Fruit fly (Drosophila melanogaster) whole organism, embryonic: ENCODE results near the gene Ptp10D.

Experiments used
- ATbp ChIP-seq: fragments of 200-800 bp; sonication (Bioruptor generic); optimal IDR thresholded peaks from 2 replicates; lab custom pipeline; 2017; ENCODE audit warnings: missing biosample characterization, mild to moderate bottlenecking, missing genetic modification characterization, missing genetic modification reagents
- Asciz ChIP-seq: fragments of 200-800 bp; sonication (Bioruptor generic); optimal IDR thresholded peaks from 2 replicates; lab custom pipeline; 2017; ENCODE audit warnings: missing biosample characterization, mild to moderate bottlenecking, missing genetic modification characterization, missing genetic modification reagents
- BtbVII ChIP-seq: fragments of 200-800 bp; sonication (Bioruptor generic); optimal IDR thresholded peaks from 3 replicates; lab custom pipeline; 2017; ENCODE audit warnings: missing biosample characterization, mild to moderate bottlenecking, missing genetic modification characterization
- CG13775 ChIP-seq: fragments of 200-800 bp; sonication (Bioruptor generic); optimal IDR thresholded peaks from 3 replicates; lab custom pipeline; 2017; ENCODE audit warnings: missing biosample characterization, mild to moderate bottlenecking, missing genetic modification characterization
- CG1602 ChIP-seq: fragments of 200-800 bp; sonication (Bioruptor generic); optimal IDR thresholded peaks from 3 replicates; lab custom pipeline; 2016; ENCODE audit warnings: missing biosample characterization, missing genetic modification characterization
- CG17361 ChIP-seq: fragments of 200-800 bp; sonication (Bioruptor generic); IDR thresholded peaks from 3 replicates; pipeline ENCODE4 v1.3.6; 2022; ENCODE audit warnings: missing biosample characterization, missing genetic modification characterization
- CG17568 ChIP-seq: fragments of 200-800 bp; sonication (Bioruptor generic); optimal IDR thresholded peaks from 2 replicates; lab custom pipeline; 2018; ENCODE audit warnings: missing biosample characterization, mild to moderate bottlenecking, missing genetic modification characterization, moderate library complexity
- CG2678 ChIP-seq: fragments of 200-800 bp; sonication (Bioruptor generic); optimal IDR thresholded peaks from 3 replicates; lab custom pipeline; 2019; ENCODE audit warnings: missing biosample characterization, mild to moderate bottlenecking, missing genetic modification characterization, moderate library complexity
- CG30020 ChIP-seq: fragments of 200-800 bp; optimal IDR thresholded peaks from 2 replicates; lab custom pipeline; 2019; ENCODE audit warnings: missing biosample characterization, mild to moderate bottlenecking, missing genetic modification characterization, moderate library complexity
- CG32772 ChIP-seq: fragments of 200-800 bp; sonication (Bioruptor generic); IDR thresholded peaks from 2 replicates; pipeline ENCODE4 v1.3.6; 2022; ENCODE audit warnings: missing biosample characterization, missing genetic modification characterization
- CG33557 ChIP-seq: fragments of 200-800 bp; sonication (Bioruptor generic); optimal IDR thresholded peaks from 2 replicates; lab custom pipeline; 2019; ENCODE audit warnings: missing biosample characterization, mild to moderate bottlenecking, missing genetic modification characterization, moderate library complexity
- CG43689 ChIP-seq: fragments of 200-800 bp; sonication (Bioruptor generic); IDR thresholded peaks from 2 replicates; pipeline ENCODE4 v1.3.6; 2022; ENCODE audit warnings: missing biosample characterization, missing genetic modification characterization
- CG4404 ChIP-seq: fragments of 200-800 bp; sonication (Bioruptor generic); IDR thresholded peaks from 2 replicates; pipeline ENCODE4 v1.3.6; 2022; ENCODE audit warnings: missing biosample characterization, missing genetic modification characterization
- CG4730 ChIP-seq: fragments of 200-800 bp; sonication (Bioruptor generic); IDR thresholded peaks from 2 replicates; pipeline ENCODE4 v1.3.6; 2022; ENCODE audit warnings: missing biosample characterization, missing genetic modification characterization
- CG6683 ChIP-seq: fragments of 200-800 bp; sonication (Bioruptor generic); optimal IDR thresholded peaks from 2 replicates; lab custom pipeline; 2017; ENCODE audit warnings: missing biosample characterization, mild to moderate bottlenecking, missing genetic modification characterization, missing genetic modification reagents
- CG8290 ChIP-seq, 3 experiments: fragments of 200-800 bp; sonication (Bioruptor generic); optimal IDR thresholded peaks; 2 replicates each; lab custom pipeline; 2016 to 2019; ENCODE audit warnings: missing biosample characterization in 3 of 3, missing genetic modification characterization in 3 of 3, mild to moderate bottlenecking in 2 of 3, moderate library complexity in 1 of 3
- CG9727 ChIP-seq: fragments of 200-800 bp; sonication (Bioruptor generic); optimal IDR thresholded peaks from 3 replicates; lab custom pipeline; 2017; ENCODE audit warnings: missing biosample characterization, mild to moderate bottlenecking, missing genetic modification characterization
- CG9797 ChIP-seq: fragments of 200-800 bp; sonication (Bioruptor generic); optimal IDR thresholded peaks from 3 replicates; lab custom pipeline; 2018; ENCODE audit warnings: missing biosample characterization, mild to moderate bottlenecking, missing genetic modification characterization
- Deaf1 ChIP-seq: fragments of 200-800 bp; optimal IDR thresholded peaks from 3 replicates; lab custom pipeline; 2019; ENCODE audit warnings: missing biosample characterization, mild to moderate bottlenecking, missing genetic modification characterization, moderate library complexity
- Dip2 ChIP-seq: fragments of 200-800 bp; sonication (Bioruptor generic); IDR thresholded peaks from 2 replicates; pipeline ENCODE4 v1.3.6; 2022; ENCODE audit warnings: missing biosample characterization, missing genetic modification characterization
- Hey ChIP-seq: fragments of 200-800 bp; sonication (Bioruptor generic); optimal IDR thresholded peaks from 3 replicates; lab custom pipeline; 2018; ENCODE audit warnings: missing biosample characterization, mild to moderate bottlenecking, missing genetic modification characterization
- Hmr ChIP-seq: fragments of 200-800 bp; sonication (Bioruptor generic); optimal IDR thresholded peaks from 3 replicates; lab custom pipeline; 2017; ENCODE audit warnings: mild to moderate bottlenecking, missing biosample characterization, missing genetic modification reagents, missing genetic modification characterization
- Hr3 ChIP-seq: fragments of 200-800 bp; sonication (Bioruptor generic); optimal IDR thresholded peaks from 3 replicates; lab custom pipeline; 2016; ENCODE audit warnings: missing biosample characterization, missing genetic modification characterization
- Mad ChIP-seq: fragments of 200-800 bp; sonication (Bioruptor generic); optimal IDR thresholded peaks from 2 replicates; lab custom pipeline; 2016; ENCODE audit warnings: missing biosample characterization, missing genetic modification characterization
- Max ChIP-seq: fragments of 200-800 bp; sonication (Bioruptor generic); optimal IDR thresholded peaks from 2 replicates; lab custom pipeline; 2016; ENCODE audit warnings: missing biosample characterization, mild to moderate bottlenecking, missing genetic modification characterization
- Mrtf ChIP-seq: fragments of 200-800 bp; sonication (Bioruptor generic); IDR thresholded peaks from 3 replicates; pipeline ENCODE4 v1.3.6; 2022; ENCODE audit warnings: missing biosample characterization, missing genetic modification characterization
- Trl ChIP-seq, 3 experiments: fragments of >200 bp in 2 of 3; fragments of 200-800 bp in 1 of 3; sonication (Bioruptor generic) in 1 of 3; optimal IDR thresholded peaks; 2 replicates in 1 of 3; 3 replicates in 2 of 3; lab custom pipeline; 2016 to 2017; ENCODE audit warnings: missing biosample characterization in 1 of 3, missing genetic modification characterization in 1 of 3
- abd-A ChIP-seq: fragments of 200-800 bp; sonication (Bioruptor generic); optimal IDR thresholded peaks from 3 replicates; lab custom pipeline; 2019; ENCODE audit warnings: missing biosample characterization, mild to moderate bottlenecking, missing genetic modification characterization, moderate library complexity
- chinmo ChIP-seq: fragments of 200-800 bp; sonication (Bioruptor generic); IDR thresholded peaks from 4 replicates; pipeline ENCODE4 v1.3.6; 2022; ENCODE audit warnings: missing biosample characterization, missing genetic modification characterization; ENCODE audit not compliant: partially characterized antibody
- chm ChIP-seq: fragments of 200-800 bp; sonication (Bioruptor generic); IDR thresholded peaks from 2 replicates; pipeline ENCODE4 v1.3.6; 2022; ENCODE audit warnings: missing biosample characterization, missing genetic modification characterization
- croc ChIP-seq: fragments of 200-800 bp; sonication (Bioruptor generic); conservative IDR thresholded peaks from 3 replicates; pipeline ENCODE4 v1.3.6; 2022; ENCODE audit warnings: missing biosample characterization, missing genetic modification characterization
- dati ChIP-seq: fragments of 200-800 bp; sonication (Bioruptor generic); IDR thresholded peaks from 2 replicates; pipeline ENCODE4 v1.3.6; 2022; ENCODE audit warnings: missing biosample characterization, missing genetic modification characterization
- dimm ChIP-seq: fragments of 200-800 bp; sonication (Bioruptor generic); IDR thresholded peaks from 2 replicates; pipeline ENCODE4 v1.3.6; 2022; ENCODE audit warnings: missing biosample characterization, missing genetic modification characterization
- dm ChIP-seq: fragments of 200-800 bp; sonication (Bioruptor generic); optimal IDR thresholded peaks from 3 replicates; lab custom pipeline; 2016; ENCODE audit warnings: missing biosample characterization, missing genetic modification characterization
- gce ChIP-seq: fragments of 200-800 bp; sonication (Bioruptor generic); IDR thresholded peaks from 3 replicates; pipeline ENCODE4 v1.3.6; 2022; ENCODE audit warnings: missing biosample characterization, missing genetic modification characterization
- ham ChIP-seq: fragments of 200-800 bp; sonication (Bioruptor generic); IDR thresholded peaks from 2 replicates; pipeline ENCODE4 v1.3.6; 2022; ENCODE audit warnings: missing biosample characterization, missing genetic modification characterization
- hb ChIP-seq: fragments of 200-800 bp; sonication (Bioruptor generic); IDR thresholded peaks from 3 replicates; pipeline ENCODE4 v1.3.6; 2022; ENCODE audit warnings: missing biosample characterization, missing genetic modification characterization; ENCODE audit not compliant: partially characterized antibody
- ken ChIP-seq: fragments of 200-800 bp; sonication (Bioruptor generic); IDR thresholded peaks from 3 replicates; pipeline ENCODE4 v1.3.6; 2022; ENCODE audit warnings: missing biosample characterization, missing genetic modification characterization
- lbe ChIP-seq: fragments of 200-800 bp; sonication (Bioruptor generic); optimal IDR thresholded peaks from 2 replicates; lab custom pipeline; 2016; ENCODE audit warnings: missing biosample characterization, mild to moderate bottlenecking, missing genetic modification characterization
- mirr ChIP-seq: fragments of 200-800 bp; sonication (Bioruptor generic); optimal IDR thresholded peaks from 3 replicates; lab custom pipeline; 2018; ENCODE audit warnings: missing biosample characterization, mild to moderate bottlenecking, missing genetic modification characterization
- mld ChIP-seq: fragments of 200-800 bp; sonication (Bioruptor generic); IDR thresholded peaks from 3 replicates; pipeline ENCODE4 v1.3.6; 2022; ENCODE audit warnings: missing biosample characterization, missing genetic modification characterization; ENCODE audit not compliant: partially characterized antibody
- otp ChIP-seq: fragments of 200-800 bp; sonication (Bioruptor generic); IDR thresholded peaks from 3 replicates; pipeline ENCODE4, ENCODE4 v1.3.6; 2022; ENCODE audit warnings: missing biosample characterization, missing genetic modification characterization
- prd ChIP-seq, 3 experiments: fragments of >200 bp in 2 of 3; fragments of 200-800 bp in 1 of 3; sonication (Bioruptor generic) in 1 of 3; optimal IDR thresholded peaks in 2 of 3; IDR thresholded peaks in 1 of 3; 2 replicates in 2 of 3; 3 replicates in 1 of 3; pipeline versions ENCODE4 v1.3.6 to Lab custom; 2017 to 2022; ENCODE audit warnings: missing biosample characterization in 1 of 3, missing genetic modification characterization in 1 of 3
- sc ChIP-seq, 3 experiments: fragments of >200 bp in 2 of 3; fragments of 200-800 bp in 1 of 3; sonication (Bioruptor generic) in 1 of 3; optimal IDR thresholded peaks; 2 replicates in 2 of 3; 3 replicates in 1 of 3; lab custom pipeline; 2017; ENCODE audit warnings: mild to moderate bottlenecking in 1 of 3, missing biosample characterization in 1 of 3, missing genetic modification characterization in 1 of 3, missing genetic modification reagents in 1 of 3
- seq ChIP-seq: fragments of 200-800 bp; sonication (Bioruptor generic); IDR thresholded peaks from 2 replicates; pipeline ENCODE4 v1.3.6; 2022; ENCODE audit warnings: missing biosample characterization, missing genetic modification characterization
- sim ChIP-seq: fragments of 200-800 bp; sonication (Bioruptor generic); IDR thresholded peaks from 2 replicates; pipeline ENCODE4 v1.3.6; 2022; ENCODE audit warnings: missing biosample characterization, missing genetic modification characterization
- stc ChIP-seq: fragments of 200-800 bp; sonication (Bioruptor generic); IDR thresholded peaks from 2 replicates; pipeline ENCODE4 v1.3.6; 2022; ENCODE audit warnings: missing biosample characterization, missing genetic modification characterization
- stwl ChIP-seq: fragments of 200-800 bp; sonication (Bioruptor generic); optimal IDR thresholded peaks from 3 replicates; lab custom pipeline; 2018; ENCODE audit warnings: missing biosample characterization, mild to moderate bottlenecking, missing genetic modification characterization, moderate library complexity
- sug ChIP-seq: fragments of 200-800 bp; optimal IDR thresholded peaks from 2 replicates; lab custom pipeline; 2019; ENCODE audit warnings: missing biosample characterization, mild to moderate bottlenecking, missing genetic modification characterization, moderate library complexity

Gene Ptp10D

DNA sequence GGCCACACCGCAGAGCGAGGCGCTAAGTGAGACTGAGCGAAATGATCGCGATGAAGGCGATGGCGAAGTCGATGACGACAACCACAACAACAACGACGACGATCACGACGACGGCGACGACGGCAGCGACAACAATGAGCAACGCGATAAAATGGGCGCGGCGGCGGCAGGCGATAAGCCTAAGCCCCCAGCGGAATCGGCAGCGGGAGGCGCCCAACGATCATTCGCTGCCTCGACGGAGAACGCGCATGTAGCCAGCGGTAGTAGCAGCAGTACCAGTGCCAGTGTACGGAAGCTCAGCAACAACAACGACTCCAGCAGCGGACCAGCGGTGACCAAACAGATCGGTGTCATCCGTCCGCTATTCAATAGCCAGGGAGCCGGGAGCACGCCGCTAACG lies 61.7 kb downstream of the Ptp10D start (continued):
- peak; percentile 39 for TF ChIP-seq mirr (GFP tag; lab: Kevin White, UChicago)
- TF ChIP-seq chm = peak; percentile 16; the same call in 1 of the 2 replicates
- no peak for TF ChIP-seq croc (GFP tag; lab: Robert Waterston, UW)
- no peak for TF ChIP-seq CG8290 (GFP tag; optimal IDR thresholded peaks at IDR 0.05; lab: Kevin White, UChicago)
- TF ChIP-seq CG8290 (tag; optimal IDR thresholded peaks at IDR 0.05; lab: Kevin White, UChicago) = peak in 1 of 2 experiments; percentile 13
- TF ChIP-seq BtbVII (GFP tag; lab: Kevin White, UChicago) = peak; percentile 4
- no peak for TF ChIP-seq abd-A (tag; lab: Kevin White, UChicago)
- no peak for TF ChIP-seq Dip2 (GFP tag; lab: Robert Waterston, UW)
- TF ChIP-seq stwl = no peak
- TF ChIP-seq sc (optimal IDR thresholded peaks at IDR 0.05; lab: Kevin White, UChicago) = no peak
- no peak for TF ChIP-seq sc (GFP tag; optimal IDR thresholded peaks at IDR 0.05; lab: Kevin White, UChicago)
- TF ChIP-seq CG33557 = no peak
- no peak for TF ChIP-seq seq (GFP tag; lab: Robert Waterston, UW)
- no peak for TF ChIP-seq CG32772
- no peak for TF ChIP-seq CG43689 (GFP tag; lab: Robert Waterston, UW)
- no peak for TF ChIP-seq CG1602 (GFP tag; lab: Kevin White, UChicago)
- TF ChIP-seq Trl (optimal IDR thresholded peaks at IDR 0.05; lab: Kevin White, UChicago) = no peak
- no peak for TF ChIP-seq Trl (GFP tag; optimal IDR thresholded peaks at IDR 0.05; lab: Kevin White, UChicago)
- no peak for TF ChIP-seq CG4404
- TF ChIP-seq Deaf1 = peak; percentile 85
- TF ChIP-seq sug (tag; lab: Kevin White, UChicago) = peak; percentile 96

- TF ChIP-seq CG9797 = no peak
- no peak for TF ChIP-seq gce
- TF ChIP-seq CG9727 = no peak
- TF ChIP-seq CG4730 (GFP tag; lab: Robert Waterston, UW) = no peak
- TF ChIP-seq ham (GFP tag; lab: Robert Waterston, UW) = no peak
- TF ChIP-seq dm (GFP tag; lab: Kevin White, UChicago) = no peak
- peak; percentile 17 for TF ChIP-seq BtbVII (GFP tag; lab: Kevin White, UChicago)
- TF ChIP-seq CG8290 (GFP tag; optimal IDR thresholded peaks at IDR 0.05; lab: Kevin White, UChicago) = no peak
- TF ChIP-seq CG8290 (tag; optimal IDR thresholded peaks at IDR 0.05; lab: Kevin White, UChicago) = peak in 1 of 2 experiments; percentile 42
- TF ChIP-seq chinmo (GFP tag; lab: Robert Waterston, UW) = 0 out of 4 replicates have a peak, but pooled peaks have one; percentile 9
- TF ChIP-seq hb (GFP tag; lab: Robert Waterston, UW) = no peak
- no peak for TF ChIP-seq CG17568 (GFP tag; lab: Kevin White, UChicago)
- TF ChIP-seq sim (GFP tag; lab: Robert Waterston, UW) = no peak
- no peak for TF ChIP-seq Asciz
- no peak for TF ChIP-seq prd (optimal IDR thresholded peaks at IDR 0.05; lab: Kevin White, UChicago)
- TF ChIP-seq prd (GFP tag; IDR thresholded peaks at IDR 0.05; lab: Robert Waterston, UW) = 0 out of 3 replicates have a peak, but pooled peaks have one; percentile 7
- no peak for TF ChIP-seq CG30020 (tag; lab: Kevin White, UChicago)
- TF ChIP-seq lbe (GFP tag; lab: Kevin White, UChicago) = peak; percentile 31
- no peak for TF ChIP-seq otp (GFP tag; lab: Robert Waterston, UW)
- no peak for TF ChIP-seq Max
- peak; percentile 15 for TF ChIP-seq ATbp
- no peak for TF ChIP-seq ken
- no peak for TF ChIP-seq Mad (GFP tag; lab: Kevin White, UChicago)
- TF ChIP-seq dimm = no peak
- TF ChIP-seq Hey (tag; lab: Kevin White, UChicago) = no peak
- no peak for TF ChIP-seq stc
- no peak for TF ChIP-seq mld
- no peak for TF ChIP-seq dati (GFP tag; lab: Robert Waterston, UW)
- TF ChIP-seq Hmr (GFP tag; lab: Kevin White, UChicago) = no peak
- TF ChIP-seq CG2678 = peak; percentile 14
- TF ChIP-seq CG13775 (GFP tag; lab: Kevin White, UChicago) = no peak
- no peak for TF ChIP-seq Hr3
- no peak for TF ChIP-seq CG6683
- TF ChIP-seq CG17361 (GFP tag; lab: Robert Waterston, UW) = no peak
- TF ChIP-seq Mrtf = no peak
Measured at dm6 chrX:11684462-11684861, 62.6 kb downstream of the Ptp10D start.
